Worm (Caenorhabditis elegans): ENCODE data around the gene pcdr-1.

pcdr-1 gene

DNA sequence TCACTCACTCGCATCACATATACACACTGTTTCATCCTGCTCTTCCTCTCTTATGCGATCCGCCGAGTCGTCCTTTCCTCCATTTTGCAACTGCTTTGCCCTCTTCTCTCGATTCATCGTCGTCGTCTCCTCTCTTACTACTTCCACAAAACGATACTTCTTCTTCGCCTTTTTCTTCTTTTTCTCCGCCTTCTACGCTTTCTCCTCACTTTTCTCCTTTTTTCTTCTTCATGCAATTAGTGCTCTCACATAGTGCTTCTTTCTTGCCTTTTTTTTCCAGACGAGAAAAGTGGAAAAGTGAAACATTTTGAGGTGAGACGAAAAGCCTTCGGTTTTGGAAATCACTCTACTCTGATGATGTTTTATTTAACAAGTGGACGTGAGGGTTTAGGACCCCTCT lies 7.0 kb upstream of the pcdr-1 start:
- no peak for TF ChIP-seq nhr-71 (tag; optimal IDR thresholded peaks at IDR 0.05)
- TF ChIP-seq skn-1 (tag; optimal IDR thresholded peaks at IDR 0.05): no peak
- peak; percentile 31 for TF ChIP-seq dsc-1 (tag; optimal IDR thresholded peaks at IDR 0.05)
- TF ChIP-seq ets-5 (GFP tag; IDR thresholded peaks at IDR 0.05): no peak
- peak; percentile 0 for TF ChIP-seq mep-1 (tag; optimal IDR thresholded peaks at IDR 0.05)
- peak; percentile 28 for TF ChIP-seq tbx-2 (tag; optimal IDR thresholded peaks at IDR 0.05)
- TF ChIP-seq ceh-82 (tag; optimal IDR thresholded peaks at IDR 0.05): peak in 1 of 3 experiments; percentile 42
- TF ChIP-seq unc-86 (tag; optimal IDR thresholded peaks at IDR 0.05): peak; percentile 31
- TF ChIP-seq lin-14 (GFP tag; optimal IDR thresholded peaks at IDR 0.05): peak; percentile 65
- TF ChIP-seq egl-13 (tag; optimal IDR thresholded peaks at IDR 0.05): peak; percentile 22
- peak; percentile 12 for TF ChIP-seq fkh-8 (tag; optimal IDR thresholded peaks at IDR 0.05)
- TF ChIP-seq pqm-1 (tag; optimal IDR thresholded peaks at IDR 0.05): no peak
- TF ChIP-seq lsy-2 (tag; optimal IDR thresholded peaks at IDR 0.05): peak in 1 of 2 experiments; percentile 13

DNA sequence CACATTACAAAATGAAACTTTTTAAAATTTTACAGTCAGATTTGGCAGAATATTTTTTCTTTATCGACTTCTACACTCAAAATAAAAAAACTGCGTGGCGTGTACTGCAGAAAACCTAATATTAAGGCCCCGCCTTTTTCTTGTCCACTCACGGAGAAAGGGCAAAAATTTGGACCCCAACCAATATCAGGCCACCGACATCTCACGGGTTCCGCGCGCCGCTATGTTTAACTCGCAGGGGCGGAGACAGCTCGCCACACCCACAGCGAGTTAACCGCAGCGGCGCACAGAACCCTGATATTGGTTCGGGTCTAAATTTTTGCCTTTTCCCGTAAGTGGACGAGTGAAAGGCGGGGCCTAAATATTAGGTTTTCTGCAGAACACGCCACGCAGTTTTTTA lies 2.8 kb upstream of the pcdr-1 start:
- TF ChIP-seq rnt-1 (tag; optimal IDR thresholded peaks at IDR 0.05): no peak
- TF ChIP-seq unc-30 (tag; optimal IDR thresholded peaks at IDR 0.05): no peak
- 0 out of 2 replicates have a peak, but pooled peaks have one; percentile 30 for TF ChIP-seq mab-9 (GFP tag; IDR thresholded peaks at IDR 0.05)
- TF ChIP-seq pqm-1 (tag; optimal IDR thresholded peaks at IDR 0.05): no peak
- TF ChIP-seq ztf-11 (tag; optimal IDR thresholded peaks at IDR 0.05): no peak
- no peak for TF ChIP-seq dsc-1 (tag; optimal IDR thresholded peaks at IDR 0.05)
- no peak for TF ChIP-seq blmp-1 (tag; optimal IDR thresholded peaks at IDR 0.05)
- no peak for TF ChIP-seq elt-2 (tag; optimal IDR thresholded peaks at IDR 0.05)
- no peak for TF ChIP-seq lin-15B (tag; optimal IDR thresholded peaks at IDR 0.05)
- peak; percentile 7 for TF ChIP-seq nhr-47 (tag; optimal IDR thresholded peaks at IDR 0.05)
- TF ChIP-seq aly-2 (tag; optimal IDR thresholded peaks at IDR 0.05): no peak
- TF ChIP-seq vab-15 (tag; optimal IDR thresholded peaks at IDR 0.05): no peak
- TF ChIP-seq lin-39 (tag; optimal IDR thresholded peaks at IDR 0.05): no peak
- no peak for TF ChIP-seq lin-13 (GFP tag; optimal IDR thresholded peaks at IDR 0.05)
- no peak for TF ChIP-seq F16B12.6 (tag; optimal IDR thresholded peaks at IDR 0.05)
- no peak for TF ChIP-seq unc-86 (tag; optimal IDR thresholded peaks at IDR 0.05)
- TF ChIP-seq snpc-4 (tag; optimal IDR thresholded peaks at IDR 0.05): peak; percentile 92

DNA sequence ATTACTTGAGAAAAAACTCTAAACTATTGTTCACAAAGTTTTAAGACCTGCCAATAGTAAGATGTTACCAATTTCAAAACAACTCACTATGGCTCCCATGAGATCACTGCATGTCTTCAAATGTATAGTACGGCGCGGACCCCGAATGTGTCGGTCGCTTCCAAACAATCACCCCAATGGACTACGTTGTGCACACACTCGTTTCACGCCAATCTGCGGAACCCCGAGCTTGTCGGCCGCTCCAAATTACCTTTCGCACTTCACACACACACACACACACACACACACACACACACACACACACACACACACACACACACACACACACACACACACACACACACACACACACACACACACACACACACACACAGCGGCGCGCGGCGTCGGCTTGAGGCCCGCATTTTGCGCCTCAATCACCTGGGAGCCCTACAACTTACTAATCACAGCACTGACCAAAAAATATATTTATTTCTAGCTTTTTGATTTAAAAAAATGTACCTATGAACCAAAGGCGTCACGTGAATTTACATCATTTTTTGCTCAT lies 1.6 kb downstream of the pcdr-1 start:
- TF ChIP-seq lin-14 (GFP tag; optimal IDR thresholded peaks at IDR 0.05): peak; percentile 21
- TF ChIP-seq xbp-1 (tag; optimal IDR thresholded peaks at IDR 0.05): no peak

DNA sequence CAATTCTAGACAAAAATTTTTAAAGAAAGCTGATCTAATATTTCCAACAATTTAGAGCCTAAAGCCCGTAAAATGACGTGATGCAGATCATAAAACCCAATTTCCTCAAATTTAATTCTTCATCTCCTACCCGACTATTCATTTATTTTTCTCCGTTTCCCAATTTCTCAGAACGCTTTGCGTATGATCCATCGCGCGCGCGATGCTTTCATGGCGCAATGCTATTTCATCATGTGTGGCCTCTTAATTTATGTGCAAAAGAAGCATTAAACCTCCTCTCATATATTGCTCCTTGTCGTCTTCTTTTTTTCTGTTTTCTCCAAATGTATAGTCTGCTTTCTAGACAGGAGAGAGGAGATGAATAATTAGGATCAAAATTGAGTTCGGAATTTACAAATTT lies 2.1 kb downstream of the pcdr-1 start:
- TF ChIP-seq efl-1 (optimal IDR thresholded peaks at IDR 0.05) (no peak), efl-1 (GFP tag; optimal IDR thresholded peaks at IDR 0.05 in 1 of 2) (no peak), ztf-4 (tag; optimal IDR thresholded peaks at IDR 0.05) (no peak), xbp-1 (tag; optimal IDR thresholded peaks at IDR 0.05) (no peak), egl-27 (tag; optimal IDR thresholded peaks at IDR 0.05) (no peak), efl-3 (GFP tag; optimal IDR thresholded peaks at IDR 0.05) (no peak), ceh-82 (tag; optimal IDR thresholded peaks at IDR 0.05) (peak in 1 of 3 experiments; percentile 13), zip-4 (GFP tag; optimal IDR thresholded peaks at IDR 0.05) (no peak), egl-13 (tag; optimal IDR thresholded peaks at IDR 0.05) (peak; percentile 75), aha-1 (tag; optimal IDR thresholded peaks at IDR 0.05) (no peak), nhr-47 (tag; optimal IDR thresholded peaks at IDR 0.05) (peak; percentile 31), C04F5.9 (tag; optimal IDR thresholded peaks at IDR 0.05) (no peak), nhr-71 (tag; optimal IDR thresholded peaks at IDR 0.05) (peak; percentile 59), ztf-11 (tag; optimal IDR thresholded peaks at IDR 0.05) (no peak), mef-2 (tag; optimal IDR thresholded peaks at IDR 0.05) (no peak), vab-15 (tag; optimal IDR thresholded peaks at IDR 0.05) (no peak), snpc-4 (tag; optimal IDR thresholded peaks at IDR 0.05) (no peak), ceh-88 (GFP tag; IDR thresholded peaks at IDR 0.05) (no peak), unc-30 (tag; optimal IDR thresholded peaks at IDR 0.05) (no peak), nhr-85 (tag) (no peak), nhr-19 (GFP tag; conservative IDR thresholded peaks at IDR 0.05) (no peak), nhr-11 (tag; optimal IDR thresholded peaks at IDR 0.05) (no peak), nhr-90 (tag; optimal IDR thresholded peaks at IDR 0.05; ENCODE audit: poor library complexity) (no peak), hpl-2 (GFP tag; optimal IDR thresholded peaks at IDR 0.05) (no peak), nhr-84 (tag; optimal IDR thresholded peaks at IDR 0.05) (no peak), lin-14 (GFP tag; optimal IDR thresholded peaks at IDR 0.05) (peak; percentile 56), unc-86 (tag; optimal IDR thresholded peaks at IDR 0.05) (peak; percentile 68), nhr-12 (tag; optimal IDR thresholded peaks at IDR 0.05) (no peak), ceh-63 (GFP tag; optimal IDR thresholded peaks at IDR 0.05) (peak; percentile 52), isw-1 (GFP tag; IDR thresholded peaks at IDR 0.05) (no peak)
